Worm (Caenorhabditis elegans) whole organism, mixed stage, embryonic: Measurements from ENCODE around the gene T22B2.2.

Source experiments
- M03D4.4 ChIP-seq: sonication (generic microtip); optimal IDR thresholded peaks from 2 replicates; lab custom pipeline; 2017; ENCODE audit warnings: mild to moderate bottlenecking, missing genetic modification characterization, missing compliant biosample characterization
- blmp-1 ChIP-seq: fragments of 150-350 bp; optimal IDR thresholded peaks from 2 replicates; lab custom pipeline; 2014; ENCODE audit warnings: missing biosample characterization, missing genetic modification characterization
- ceh-39 ChIP-seq: fragments of 150-350 bp; optimal IDR thresholded peaks from 2 replicates; lab custom pipeline; 2014; ENCODE audit warnings: missing biosample characterization, missing genetic modification characterization
- cnd-1 ChIP-seq: fragments of 200-800 bp; sonication (Bioruptor generic); optimal IDR thresholded peaks from 2 replicates; lab custom pipeline; 2018; ENCODE audit warnings: mild to moderate bottlenecking, missing genetic modification characterization, missing compliant biosample characterization
- drap-1 ChIP-seq: fragments of 200-800 bp; sonication (Bioruptor generic); optimal IDR thresholded peaks from 3 replicates; lab custom pipeline; 2018; ENCODE audit warnings: mild to moderate bottlenecking, missing genetic modification characterization, missing compliant biosample characterization
- lin-13 ChIP-seq: fragments of 150-350 bp; optimal IDR thresholded peaks from 2 replicates; lab custom pipeline; 2014; ENCODE audit warnings: missing biosample characterization, missing genetic modification characterization
- lsy-2 ChIP-seq: fragments of 150-350 bp; optimal IDR thresholded peaks from 2 replicates; lab custom pipeline; 2014; ENCODE audit warnings: missing biosample characterization, missing genetic modification characterization
- mab-5 ChIP-seq: fragments of 150-350 bp; optimal IDR thresholded peaks from 2 replicates; lab custom pipeline; 2014; ENCODE audit warnings: missing biosample characterization, missing genetic modification characterization
- mep-1 ChIP-seq: fragments of 150-350 bp; optimal IDR thresholded peaks from 2 replicates; lab custom pipeline; 2017; ENCODE audit warnings: missing biosample characterization, missing genetic modification reagents, missing genetic modification characterization, inconsistent platforms
- nhr-12 ChIP-seq: fragments of 150-350 bp; optimal IDR thresholded peaks from 2 replicates; lab custom pipeline; 2014; ENCODE audit warnings: missing biosample characterization, missing genetic modification characterization
- nhr-28 ChIP-seq: fragments of 150-350 bp; optimal IDR thresholded peaks from 2 replicates; lab custom pipeline; 2014; ENCODE audit warnings: missing biosample characterization, missing genetic modification characterization
- pha-4 ChIP-seq: fragments of 150-350 bp; optimal IDR thresholded peaks from 2 replicates; lab custom pipeline; 2018; ENCODE audit warnings: missing biosample characterization, missing genetic modification reagents, missing genetic modification characterization
- sptf-1 ChIP-seq: sonication (generic microtip); optimal IDR thresholded peaks from 2 replicates; lab custom pipeline; 2017; ENCODE audit warnings: mild to moderate bottlenecking, missing genetic modification characterization, moderate library complexity, missing compliant biosample characterization
- unc-62 ChIP-seq: fragments of 150-350 bp; optimal IDR thresholded peaks from 2 replicates; lab custom pipeline; 2014; ENCODE audit warnings: missing biosample characterization, missing genetic modification reagents, missing genetic modification characterization

DNA sequence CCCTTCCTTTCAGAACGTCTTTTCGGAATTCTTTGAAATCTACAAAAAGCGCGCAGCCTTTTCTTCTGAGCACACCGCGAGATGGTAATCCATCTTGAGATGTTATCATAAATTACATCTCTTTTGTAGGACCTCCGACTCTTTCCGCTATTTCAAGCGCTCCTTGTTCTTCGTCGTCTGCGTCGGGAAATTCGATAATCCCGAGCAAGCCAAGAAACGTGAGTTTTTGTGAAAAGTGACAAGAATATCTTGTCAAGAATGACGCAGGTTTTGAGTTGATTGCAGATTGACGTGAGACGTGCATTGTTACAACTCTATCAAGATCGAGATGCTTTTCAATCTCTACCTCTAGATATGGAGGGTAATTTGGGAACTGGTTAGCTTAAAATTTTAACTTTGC, 40.1 kb downstream of the T22B2.2 start:
- TF ChIP-seq cnd-1 (tag; lab: Kevin White, UChicago) (no peak), unc-62 (GFP tag; lab: Kevin White, UChicago) (peak; percentile 74), lsy-2 (tag; lab: Kevin White, UChicago) (no peak), blmp-1 (tag; lab: Kevin White, UChicago) (no peak), sptf-1 (tag; lab: Kevin White, UChicago) (no peak), M03D4.4 (no peak), drap-1 (no peak), pha-4 (tag; lab: Kevin White, UChicago) (no peak), lin-13 (no peak), nhr-12 (tag; lab: Kevin White, UChicago) (no peak), mep-1 (tag; lab: Kevin White, UChicago) (no peak), nhr-28 (tag; lab: Kevin White, UChicago) (no peak), mab-5 (tag; lab: Kevin White, UChicago) (no peak), ceh-39 (tag; lab: Kevin White, UChicago) (no peak)
